Worm (Caenorhabditis elegans): ENCODE data around the gene C31H1.1.

Gene C31H1.1

ce11 chrIV:5779537-5779936, 17.7 kb upstream of the C31H1.1 start:
- no peak for TF ChIP-seq elt-3 (tag; optimal IDR thresholded peaks at IDR 0.05)
- TF ChIP-seq tbx-8 (GFP tag; optimal IDR thresholded peaks at IDR 0.05): no peak
- TF ChIP-seq snpc-4 (tag; optimal IDR thresholded peaks at IDR 0.05): no peak
- no peak for TF ChIP-seq ceh-39 (tag; optimal IDR thresholded peaks at IDR 0.05)
- TF ChIP-seq bed-3 (GFP tag; optimal IDR thresholded peaks at IDR 0.05): no peak
- no peak for TF ChIP-seq sem-2 (GFP tag; optimal IDR thresholded peaks at IDR 0.05)
- no peak for TF ChIP-seq sptf-1 (tag; optimal IDR thresholded peaks at IDR 0.05)
- no peak for TF ChIP-seq ceh-43 (GFP tag; optimal IDR thresholded peaks at IDR 0.05)
- TF ChIP-seq pha-4 (tag; optimal IDR thresholded peaks at IDR 0.05): no peak
- no peak for TF ChIP-seq nhr-12 (tag; optimal IDR thresholded peaks at IDR 0.05)
- no peak for TF ChIP-seq cnd-1 (tag; optimal IDR thresholded peaks at IDR 0.05)
- no peak for TF ChIP-seq ces-1 (GFP tag; optimal IDR thresholded peaks at IDR 0.05)
- no peak for TF ChIP-seq lin-13 (tag; optimal IDR thresholded peaks at IDR 0.05)
- TF ChIP-seq hlh-1 (tag; optimal IDR thresholded peaks at IDR 0.05): no peak
- TF ChIP-seq drap-1 (GFP tag; optimal IDR thresholded peaks at IDR 0.05): no peak
- no peak for TF ChIP-seq mab-5 (tag; optimal IDR thresholded peaks at IDR 0.05)

ce11 chrIV:5780234-5780788, 16.9 kb upstream of the C31H1.1 start:
- TF ChIP-seq nhr-2 (tag; optimal IDR thresholded peaks at IDR 0.05) (no peak), elt-1 (tag; optimal IDR thresholded peaks at IDR 0.05; ENCODE audit: borderline replicate concordance, insufficient read depth) (peak; percentile 38), unc-39 (tag; optimal IDR thresholded peaks at IDR 0.05) (no peak)

- TF ChIP-seq zip-8 (tag; optimal IDR thresholded peaks at IDR 0.05) (no peak), unc-120 (tag; optimal IDR thresholded peaks at IDR 0.05; ENCODE audit: poor library complexity, severe bottlenecking) (no peak), flh-1 (GFP tag; optimal IDR thresholded peaks at IDR 0.05) (no peak), ztf-11 (tag; optimal IDR thresholded peaks at IDR 0.05) (no peak), sptf-1 (tag; optimal IDR thresholded peaks at IDR 0.05) (no peak), nhr-28 (tag; optimal IDR thresholded peaks at IDR 0.05) (no peak), mab-5 (tag; optimal IDR thresholded peaks at IDR 0.05) (no peak), bed-3 (GFP tag; optimal IDR thresholded peaks at IDR 0.05) (no peak)
Observed at ce11 chrIV:5783675-5784074, 13.6 kb upstream of the C31H1.1 start.

- no peak for TF ChIP-seq unc-39 (tag; optimal IDR thresholded peaks at IDR 0.05)
- no peak for TF ChIP-seq unc-62 (GFP tag; optimal IDR thresholded peaks at IDR 0.05)
- TF ChIP-seq sem-2 (GFP tag; optimal IDR thresholded peaks at IDR 0.05): no peak
Observed at ce11 chrIV:5790993-5791392, 6.3 kb upstream of the C31H1.1 start, which contains the start of gene C31H1.2. C31H1.2 (plus strand) TSS chrIV:5791293.

ce11 chrIV:5795495-5795894, 1.8 kb upstream of the C31H1.1 start:
- no peak for TF ChIP-seq tbx-8 (GFP tag; optimal IDR thresholded peaks at IDR 0.05)
- no peak for TF ChIP-seq nhr-237 (tag; optimal IDR thresholded peaks at IDR 0.05)
- no peak for TF ChIP-seq zip-8 (tag; optimal IDR thresholded peaks at IDR 0.05)
- TF ChIP-seq M03D4.4 (tag; optimal IDR thresholded peaks at IDR 0.05): no peak
- no peak for TF ChIP-seq unc-120 (tag; optimal IDR thresholded peaks at IDR 0.05; ENCODE audit: poor library complexity, severe bottlenecking)
- no peak for TF ChIP-seq nhr-76 (tag; optimal IDR thresholded peaks at IDR 0.05)
- TF ChIP-seq pha-4 (tag; optimal IDR thresholded peaks at IDR 0.05): no peak
- no peak for TF ChIP-seq blmp-1 (tag; optimal IDR thresholded peaks at IDR 0.05)
- TF ChIP-seq ceh-43 (GFP tag; optimal IDR thresholded peaks at IDR 0.05): no peak
- no peak for TF ChIP-seq nhr-12 (tag; optimal IDR thresholded peaks at IDR 0.05)
- TF ChIP-seq elt-3 (tag; optimal IDR thresholded peaks at IDR 0.05): no peak
- TF ChIP-seq unc-39 (tag; optimal IDR thresholded peaks at IDR 0.05): no peak
- TF ChIP-seq elt-1 (tag; optimal IDR thresholded peaks at IDR 0.05; ENCODE audit: borderline replicate concordance, insufficient read depth): no peak
- no peak for TF ChIP-seq sem-2 (GFP tag; optimal IDR thresholded peaks at IDR 0.05)
- no peak for TF ChIP-seq ces-1 (GFP tag; optimal IDR thresholded peaks at IDR 0.05)
- no peak for TF ChIP-seq lin-32 (GFP tag; optimal IDR thresholded peaks at IDR 0.05)
- TF ChIP-seq snpc-4 (tag; optimal IDR thresholded peaks at IDR 0.05): no peak

- no peak for TF ChIP-seq lin-32 (GFP tag; optimal IDR thresholded peaks at IDR 0.05)
Observed at ce11 chrIV:5796694-5797093, 559 bp upstream of the C31H1.1 start, which contains the start of gene C31H1.5. C31H1.5 (minus strand) TSS chrIV:5796794.
